In the genomic region with DNA sequence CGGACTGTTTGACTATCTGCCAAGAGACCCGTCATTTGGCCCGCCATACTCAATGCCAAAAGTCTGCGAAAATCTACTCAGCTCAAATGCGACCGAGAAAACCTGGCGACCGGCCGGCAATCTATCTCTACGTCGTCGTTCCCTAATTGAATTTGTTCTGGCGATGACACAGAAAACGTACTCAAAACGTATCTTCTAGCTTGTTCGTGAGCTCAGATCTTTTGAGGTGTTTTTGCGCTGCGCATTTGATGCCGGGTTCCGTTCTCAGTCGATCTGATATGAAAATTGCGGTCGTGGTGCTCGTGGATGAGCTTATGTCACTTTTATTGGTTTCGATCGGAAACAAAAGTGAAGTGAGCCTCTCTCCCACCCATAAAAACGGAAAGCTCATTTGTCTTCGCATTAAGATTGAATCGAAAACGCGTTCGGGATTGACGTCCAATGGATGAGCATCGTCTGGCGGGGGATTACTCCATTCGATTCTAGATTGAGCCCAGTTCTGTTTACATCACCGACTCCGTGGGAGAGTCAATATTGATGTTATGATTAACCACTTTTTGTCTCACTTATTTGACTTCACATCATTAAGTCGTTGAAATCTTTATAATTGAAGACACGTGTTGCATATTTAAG, we compare ENCODE assay signal across 4 fruit fly cellular contexts.
TF ChIP-seq lines count a peak whose summit lies in the region.

No protein-coding gene starts in this region.

- no peak for TF ChIP-seq CTCF in whole organism, embryonic (GFP tag; optimal IDR thresholded peaks at IDR 0.05; lab: Kevin White, UChicago)

TF ChIP-seq in whole organism, adult, 20 proteins besides CTCF, POLR2A, EP300 and RAD21:
- TF ChIP-seq bab1 (GFP tag; optimal IDR thresholded peaks at IDR 0.05; lab: Kevin White, UChicago) (no peak), ovo (GFP tag; optimal IDR thresholded peaks at IDR 0.05; lab: Kevin White, UChicago) (no peak), cic (GFP tag; optimal IDR thresholded peaks at IDR 0.05; lab: Kevin White, UChicago) (peak; percentile 55), CG1620 (GFP tag; optimal IDR thresholded peaks at IDR 0.05; lab: Kevin White, UChicago) (no peak), CG7101 (tag; optimal IDR thresholded peaks at IDR 0.05; lab: Kevin White, UChicago) (peak; percentile 44), CG14711 (tag; optimal IDR thresholded peaks at IDR 0.05; lab: Kevin White, UChicago) (no peak), toe (GFP tag; optimal IDR thresholded peaks at IDR 0.05; lab: Kevin White, UChicago) (no peak), Crg-1 (GFP tag; optimal IDR thresholded peaks at IDR 0.05; lab: Kevin White, UChicago) (peak; percentile 19), CG5204 (GFP tag; optimal IDR thresholded peaks at IDR 0.05; lab: Kevin White, UChicago) (no peak), Mnt (GFP tag; optimal IDR thresholded peaks at IDR 0.05; lab: Kevin White, UChicago) (peak; percentile 12), tj (GFP tag; optimal IDR thresholded peaks at IDR 0.05; lab: Kevin White, UChicago) (no peak), cnc (optimal IDR thresholded peaks at IDR 0.05; lab: Kevin White, UChicago) (no peak), CG33017 (tag; optimal IDR thresholded peaks at IDR 0.05; lab: Kevin White, UChicago) (no peak), Hr96 (GFP tag; optimal IDR thresholded peaks at IDR 0.05; lab: Kevin White, UChicago) (no peak), CG12768 (GFP tag; optimal IDR thresholded peaks at IDR 0.05; lab: Kevin White, UChicago) (peak; percentile 18), CG7045 (GFP tag; optimal IDR thresholded peaks at IDR 0.05; lab: Kevin White, UChicago) (no peak), pad (GFP tag; optimal IDR thresholded peaks at IDR 0.05; lab: Kevin White, UChicago) (peak; percentile 1), CG11617 (GFP tag; optimal IDR thresholded peaks at IDR 0.05; lab: Kevin White, UChicago) (no peak), Clk (GFP tag; optimal IDR thresholded peaks at IDR 0.05; lab: Kevin White, UChicago) (no peak), kay (GFP tag; lab: Kevin White, UChicago; ENCODE audit: borderline replicate concordance) (peak; percentile 51)

TF ChIP-seq in whole organism, embryonic, 481 proteins besides CTCF, POLR2A, EP300 and RAD21 (continues in another document):
- TF ChIP-seq CG4820 (GFP tag; optimal IDR thresholded peaks at IDR 0.05; lab: Kevin White, UChicago) (no peak), crol (GFP tag; IDR thresholded peaks at IDR 0.05; lab: Robert Waterston, UW) (no peak), CG18599 (GFP tag; optimal IDR thresholded peaks at IDR 0.05; lab: Kevin White, UChicago) (peak; percentile 51), CG2678 (tag; optimal IDR thresholded peaks at IDR 0.05; lab: Kevin White, UChicago) (peak; percentile 45), Fer1 (GFP tag; optimal IDR thresholded peaks at IDR 0.05; lab: Kevin White, UChicago) (peak; percentile 18), slou (GFP tag; optimal IDR thresholded peaks at IDR 0.05; lab: Kevin White, UChicago) (no peak), Dref (GFP tag; IDR thresholded peaks at IDR 0.05; lab: Robert Waterston, UW) (no peak), NK7.1 (GFP tag; optimal IDR thresholded peaks at IDR 0.05; lab: Kevin White, UChicago) (no peak), Meics (GFP tag; optimal IDR thresholded peaks at IDR 0.05; lab: Kevin White, UChicago) (peak; percentile 30), Kr (GFP tag; optimal IDR thresholded peaks at IDR 0.05; lab: Kevin White, UChicago) (no peak), dmrt99B (tag; optimal IDR thresholded peaks at IDR 0.05; lab: Kevin White, UChicago) (peak; percentile 29), gem (tag; optimal IDR thresholded peaks at IDR 0.05; lab: Kevin White, UChicago) (peak; percentile 10), kay (GFP tag; optimal IDR thresholded peaks at IDR 0.05; lab: Kevin White, UChicago) (no peak), gfzf (GFP tag; optimal IDR thresholded peaks at IDR 0.05; lab: Kevin White, UChicago) (no peak), CG4282 (GFP tag; optimal IDR thresholded peaks at IDR 0.05; lab: Kevin White, UChicago) (no peak), CG4328 (GFP tag; optimal IDR thresholded peaks at IDR 0.05; lab: Kevin White, UChicago) (no peak), gt (GFP tag; IDR thresholded peaks at IDR 0.05; lab: Robert Waterston, UW) (no peak), CG7839 (tag; optimal IDR thresholded peaks at IDR 0.05; lab: Kevin White, UChicago) (no peak), Ada2b (GFP tag; IDR thresholded peaks at IDR 0.05; lab: Robert Waterston, UW) (no peak), Sox102F (GFP tag; optimal IDR thresholded peaks at IDR 0.05; lab: Kevin White, UChicago) (peak; percentile 11), dan (GFP tag; IDR thresholded peaks at IDR 0.05; lab: Robert Waterston, UW) (no peak), CG7556 (GFP tag; optimal IDR thresholded peaks at IDR 0.05; lab: Kevin White, UChicago) (no peak), Lpt (GFP tag; optimal IDR thresholded peaks at IDR 0.05; lab: Kevin White, UChicago) (no peak)

TF ChIP-seq in whole organism, prepupa, 60 proteins besides CTCF, POLR2A, EP300 and RAD21:
- TF ChIP-seq Gug (GFP tag; IDR thresholded peaks at IDR 0.05; lab: Robert Waterston, UW) (no peak), fkh (GFP tag; optimal IDR thresholded peaks at IDR 0.05; lab: Kevin White, UChicago) (peak; percentile 72), Lpt (GFP tag; optimal IDR thresholded peaks at IDR 0.05; lab: Kevin White, UChicago) (no peak), vri (GFP tag; optimal IDR thresholded peaks at IDR 0.05; lab: Kevin White, UChicago) (peak; percentile 64), esn (GFP tag; optimal IDR thresholded peaks at IDR 0.05; lab: Kevin White, UChicago) (peak; percentile 1)

TF ChIP-seq in whole organism, wandering third instar larva, 38 proteins besides CTCF, POLR2A, EP300 and RAD21:
- TF ChIP-seq tai (GFP tag; optimal IDR thresholded peaks at IDR 0.05; lab: Kevin White, UChicago), result no peak
- peak; percentile 42 for TF ChIP-seq Dif (GFP tag; optimal IDR thresholded peaks at IDR 0.05; lab: Kevin White, UChicago; ENCODE audit: partially characterized antibody)
- TF ChIP-seq CG32264 (GFP tag; optimal IDR thresholded peaks at IDR 0.05; lab: Kevin White, UChicago), result no peak
- TF ChIP-seq ey (GFP tag; optimal IDR thresholded peaks at IDR 0.05; lab: Kevin White, UChicago), result no peak
- peak; percentile 27 for TF ChIP-seq h (GFP tag; optimal IDR thresholded peaks at IDR 0.05; lab: Kevin White, UChicago)
- TF ChIP-seq Rel (GFP tag; optimal IDR thresholded peaks at IDR 0.05; lab: Kevin White, UChicago), result no peak
- peak; percentile 82 for TF ChIP-seq Rel (tag; optimal IDR thresholded peaks at IDR 0.05; lab: Kevin White, UChicago)
- TF ChIP-seq foxo (GFP tag; optimal IDR thresholded peaks at IDR 0.05; lab: Kevin White, UChicago), result peak in 1 of 2 experiments; percentile 13
- TF ChIP-seq Hr83 (GFP tag; optimal IDR thresholded peaks at IDR 0.05; lab: Kevin White, UChicago; ENCODE audit: poor library complexity, severe bottlenecking), result peak; percentile 24
- TF ChIP-seq rgr (GFP tag; optimal IDR thresholded peaks at IDR 0.05; lab: Kevin White, UChicago), result peak; percentile 25
- TF ChIP-seq usp (GFP tag; optimal IDR thresholded peaks at IDR 0.05; lab: Kevin White, UChicago), result no peak
- no peak for TF ChIP-seq fru (GFP tag; optimal IDR thresholded peaks at IDR 0.05; lab: Kevin White, UChicago)
